Fruit fly (Drosophila melanogaster) whole organism, embryonic: ENCODE results near the gene Ptp10D.

Experiments used
- Adf1 ChIP-seq: fragments of 200-800 bp; sonication (Bioruptor generic); IDR thresholded peaks from 2 replicates; pipeline ENCODE4 v1.3.6; 2022; ENCODE audit warnings: missing biosample characterization, missing genetic modification characterization
- Asciz ChIP-seq: fragments of 200-800 bp; sonication (Bioruptor generic); optimal IDR thresholded peaks from 2 replicates; lab custom pipeline; 2017; ENCODE audit warnings: missing biosample characterization, mild to moderate bottlenecking, missing genetic modification characterization, missing genetic modification reagents
- Bdp1 ChIP-seq: fragments of 200-800 bp; sonication (Bioruptor generic); optimal IDR thresholded peaks from 3 replicates; lab custom pipeline; 2016; ENCODE audit warnings: missing biosample characterization, missing genetic modification characterization
- Bgb ChIP-seq: fragments of 200-800 bp; sonication (Bioruptor generic); IDR thresholded peaks from 2 replicates; pipeline ENCODE4 v1.3.6; 2022; ENCODE audit warnings: missing biosample characterization, missing genetic modification characterization; ENCODE audit not compliant: partially characterized antibody
- CG10321 ChIP-seq: fragments of 200-800 bp; sonication (Bioruptor generic); IDR thresholded peaks from 2 replicates; pipeline ENCODE4 v1.3.6; 2022; ENCODE audit warnings: missing biosample characterization, missing genetic modification characterization
- CG11504 ChIP-seq: fragments of 200-800 bp; sonication (Bioruptor generic); optimal IDR thresholded peaks from 3 replicates; lab custom pipeline; 2019; ENCODE audit warnings: missing biosample characterization, mild to moderate bottlenecking, missing genetic modification characterization, moderate library complexity
- CG12219 ChIP-seq: fragments of 200-800 bp; sonication (Bioruptor generic); optimal IDR thresholded peaks from 3 replicates; lab custom pipeline; 2018; ENCODE audit warnings: missing biosample characterization, mild to moderate bottlenecking, missing genetic modification characterization
- CG15011 ChIP-seq: fragments of 200-800 bp; sonication (Bioruptor generic); optimal IDR thresholded peaks from 3 replicates; lab custom pipeline; 2018; ENCODE audit warnings: missing biosample characterization, mild to moderate bottlenecking, missing genetic modification characterization
- CG16863 ChIP-seq: fragments of 200-800 bp; sonication (Bioruptor generic); optimal IDR thresholded peaks from 3 replicates; lab custom pipeline; 2016; ENCODE audit warnings: missing biosample characterization, missing genetic modification characterization
- CG18599 ChIP-seq: fragments of 200-800 bp; sonication (Bioruptor generic); optimal IDR thresholded peaks from 3 replicates; lab custom pipeline; 2017; ENCODE audit warnings: missing biosample characterization, missing genetic modification characterization, mild to moderate bottlenecking, moderate library complexity, missing genetic modification reagents
- CG6791 ChIP-seq: fragments of 200-800 bp; sonication (Bioruptor generic); IDR thresholded peaks from 3 replicates; pipeline ENCODE4 v1.3.6; 2022; ENCODE audit warnings: missing biosample characterization, missing genetic modification characterization; ENCODE audit not compliant: partially characterized antibody
- CG7372 ChIP-seq: fragments of 200-800 bp; sonication (Bioruptor generic); IDR thresholded peaks from 2 replicates; pipeline ENCODE4 v1.3.6; 2022; ENCODE audit warnings: missing biosample characterization, missing genetic modification characterization
- CG7928 ChIP-seq: fragments of 200-800 bp; sonication (Bioruptor generic); optimal IDR thresholded peaks from 2 replicates; lab custom pipeline; 2017; ENCODE audit warnings: missing biosample characterization, mild to moderate bottlenecking, missing genetic modification characterization
- CG9215 ChIP-seq: fragments of 200-800 bp; sonication (Bioruptor generic); IDR thresholded peaks from 2 replicates; pipeline ENCODE4 v1.3.6; 2022; ENCODE audit warnings: missing biosample characterization, missing genetic modification characterization
- CG9609 ChIP-seq: fragments of 200-800 bp; sonication (Bioruptor generic); optimal IDR thresholded peaks from 3 replicates; lab custom pipeline; 2016; ENCODE audit warnings: missing biosample characterization, missing genetic modification characterization
- Camta ChIP-seq: fragments of 200-800 bp; sonication (Bioruptor generic); optimal IDR thresholded peaks from 2 replicates; lab custom pipeline; 2016; ENCODE audit warnings: missing biosample characterization, missing genetic modification characterization
- CkIIα-i1 ChIP-seq: fragments of 200-800 bp; sonication (Bioruptor generic); IDR thresholded peaks from 2 replicates; pipeline ENCODE4 v1.3.6; 2022; ENCODE audit warnings: missing biosample characterization, missing genetic modification characterization
- CoRest ChIP-seq: fragments of 200-800 bp; sonication (Bioruptor generic); optimal IDR thresholded peaks from 3 replicates; lab custom pipeline; 2018; ENCODE audit warnings: missing biosample characterization, mild to moderate bottlenecking, missing genetic modification characterization, moderate library complexity
- Dip3 ChIP-seq: fragments of 200-800 bp; sonication (Bioruptor generic); optimal IDR thresholded peaks from 3 replicates; lab custom pipeline; 2016; ENCODE audit warnings: missing biosample characterization, missing genetic modification characterization
- Gsc ChIP-seq: fragments of 200-800 bp; sonication (Bioruptor generic); IDR thresholded peaks from 2 replicates; pipeline ENCODE4 v1.3.6; 2022; ENCODE audit warnings: missing biosample characterization, missing genetic modification characterization
- HHEX ChIP-seq: fragments of 200-800 bp; sonication (Bioruptor generic); optimal IDR thresholded peaks from 3 replicates; lab custom pipeline; 2017; ENCODE audit warnings: missing biosample characterization, mild to moderate bottlenecking, missing genetic modification characterization, missing genetic modification reagents
- HLH3B ChIP-seq: fragments of 200-800 bp; sonication (Bioruptor generic); IDR thresholded peaks from 2 replicates; pipeline ENCODE4 v1.3.6; 2022; ENCODE audit warnings: missing biosample characterization, missing genetic modification characterization
- HLH4C ChIP-seq: fragments of 200-800 bp; sonication (Bioruptor generic); IDR thresholded peaks from 3 replicates; pipeline ENCODE4 v1.3.6; 2022; ENCODE audit warnings: missing biosample characterization, missing genetic modification characterization; ENCODE audit not compliant: partially characterized antibody
- Hsf ChIP-seq: fragments of 200-800 bp; sonication (Bioruptor generic); optimal IDR thresholded peaks from 3 replicates; lab custom pipeline; 2016; ENCODE audit warnings: missing biosample characterization, missing genetic modification characterization
- Lhr ChIP-seq: fragments of 200-800 bp; sonication (Bioruptor generic); optimal IDR thresholded peaks from 3 replicates; lab custom pipeline; 2017; ENCODE audit warnings: mild to moderate bottlenecking, missing biosample characterization, missing genetic modification reagents, missing genetic modification characterization
- MBD-R2 ChIP-seq: fragments of 200-800 bp; sonication (Bioruptor generic); IDR thresholded peaks from 2 replicates; pipeline ENCODE4 v1.3.6; 2022; ENCODE audit warnings: missing biosample characterization, missing genetic modification characterization
- NK7.1 ChIP-seq: fragments of 200-800 bp; sonication (Bioruptor generic); optimal IDR thresholded peaks from 3 replicates; lab custom pipeline; 2016; ENCODE audit warnings: missing biosample characterization, missing genetic modification characterization
- Tbp ChIP-seq: fragments of >200 bp; optimal IDR thresholded peaks from 2 replicates; lab custom pipeline; 2018; ENCODE audit warnings: missing biosample characterization, missing genetic modification characterization
- ab ChIP-seq: fragments of 200-800 bp; sonication (Bioruptor generic); optimal IDR thresholded peaks from 2 replicates; lab custom pipeline; 2016; ENCODE audit warnings: missing biosample characterization, missing genetic modification characterization
- al ChIP-seq: fragments of 200-800 bp; sonication (Bioruptor generic); IDR thresholded peaks from 2 replicates; pipeline ENCODE4 v1.3.6; 2022; ENCODE audit warnings: missing biosample characterization, missing genetic modification characterization
- ase ChIP-seq: fragments of 200-800 bp; sonication (Bioruptor generic); IDR thresholded peaks from 3 replicates; pipeline ENCODE4 v1.3.6; 2022; ENCODE audit warnings: missing biosample characterization, missing genetic modification characterization
- bcd ChIP-seq: fragments of 200-800 bp; sonication (Bioruptor generic); optimal IDR thresholded peaks from 2 replicates; lab custom pipeline; 2017; ENCODE audit warnings: missing biosample characterization, mild to moderate bottlenecking, missing genetic modification characterization
- bigmax ChIP-seq: fragments of 200-800 bp; sonication (Bioruptor generic); optimal IDR thresholded peaks from 2 replicates; lab custom pipeline; 2018; ENCODE audit warnings: missing biosample characterization, mild to moderate bottlenecking, missing genetic modification characterization
- chn ChIP-seq: fragments of 200-800 bp; sonication (Bioruptor generic); optimal IDR thresholded peaks from 2 replicates; lab custom pipeline; 2016; ENCODE audit warnings: missing biosample characterization, missing genetic modification characterization
- dm ChIP-seq: fragments of 200-800 bp; sonication (Bioruptor generic); optimal IDR thresholded peaks from 3 replicates; lab custom pipeline; 2016; ENCODE audit warnings: missing biosample characterization, missing genetic modification characterization
- en ChIP-seq: fragments of 200-800 bp; sonication (Bioruptor generic); optimal IDR thresholded peaks from 2 replicates; lab custom pipeline; 2016; ENCODE audit warnings: missing biosample characterization, missing genetic modification characterization
- fd102C ChIP-seq: fragments of 200-800 bp; sonication (Bioruptor generic); optimal IDR thresholded peaks from 2 replicates; lab custom pipeline; 2018; ENCODE audit warnings: missing biosample characterization, mild to moderate bottlenecking, missing genetic modification characterization, moderate library complexity
- fd64A ChIP-seq: fragments of 200-800 bp; sonication (Bioruptor generic); optimal IDR thresholded peaks from 3 replicates; lab custom pipeline; 2018; ENCODE audit warnings: missing biosample characterization, mild to moderate bottlenecking, missing genetic modification characterization
- luna ChIP-seq: fragments of 200-800 bp; sonication (Bioruptor generic); optimal IDR thresholded peaks from 2 replicates; lab custom pipeline; 2016; ENCODE audit warnings: missing biosample characterization, missing genetic modification characterization
- pros ChIP-seq: fragments of 200-800 bp; sonication (Bioruptor generic); optimal IDR thresholded peaks from 3 replicates; lab custom pipeline; 2019; ENCODE audit warnings: missing biosample characterization, mild to moderate bottlenecking, missing genetic modification characterization, moderate library complexity
- pum ChIP-seq: fragments of 200-800 bp; sonication (Bioruptor generic); optimal IDR thresholded peaks from 2 replicates; lab custom pipeline; 2016; ENCODE audit warnings: missing biosample characterization, missing genetic modification characterization
- pzg ChIP-seq: fragments of 200-800 bp; sonication (Bioruptor generic); optimal IDR thresholded peaks from 3 replicates; lab custom pipeline; 2018; ENCODE audit warnings: missing biosample characterization, mild to moderate bottlenecking, missing genetic modification characterization, moderate library complexity
- ranshi ChIP-seq: fragments of 200-800 bp; sonication (Bioruptor generic); IDR thresholded peaks from 2 replicates; pipeline ENCODE4 v1.3.6; 2022; ENCODE audit warnings: missing biosample characterization, missing genetic modification characterization
- rib ChIP-seq: fragments of 200-800 bp; sonication (Bioruptor generic); IDR thresholded peaks from 2 replicates; pipeline ENCODE4 v1.3.6; 2022; ENCODE audit warnings: missing biosample characterization, missing genetic modification characterization
- ro ChIP-seq: fragments of 200-800 bp; sonication (Bioruptor generic); IDR thresholded peaks from 2 replicates; pipeline ENCODE4 v1.3.6; 2022; ENCODE audit warnings: missing biosample characterization, missing genetic modification characterization
- sob ChIP-seq: fragments of 200-800 bp; sonication (Bioruptor generic); IDR thresholded peaks from 2 replicates; pipeline ENCODE4 v1.3.6; 2022; ENCODE audit warnings: missing biosample characterization, missing genetic modification characterization
- stc ChIP-seq: fragments of 200-800 bp; sonication (Bioruptor generic); IDR thresholded peaks from 2 replicates; pipeline ENCODE4 v1.3.6; 2022; ENCODE audit warnings: missing biosample characterization, missing genetic modification characterization
- tin ChIP-seq: fragments of 200-800 bp; sonication (Bioruptor generic); optimal IDR thresholded peaks from 3 replicates; lab custom pipeline; 2016; ENCODE audit warnings: missing biosample characterization, missing genetic modification characterization
- toy ChIP-seq: fragments of 200-800 bp; sonication (Bioruptor generic); IDR thresholded peaks from 2 replicates; pipeline ENCODE4 v1.3.6; 2022; ENCODE audit warnings: missing biosample characterization, missing genetic modification characterization
- tx ChIP-seq: fragments of 200-800 bp; sonication (Bioruptor generic); optimal IDR thresholded peaks from 2 replicates; lab custom pipeline; 2016; ENCODE audit warnings: missing biosample characterization, missing genetic modification characterization
- z ChIP-seq: fragments of 200-800 bp; sonication (Bioruptor generic); IDR thresholded peaks from 3 replicates; pipeline ENCODE4 v1.3.6; 2022; ENCODE audit warnings: missing biosample characterization, missing genetic modification characterization

The Ptp10D gene

dm6 chrX:11713808-11714528, 92.2 kb downstream of the Ptp10D start (continued):
- peak; percentile 62 for TF ChIP-seq CG18599
- no peak for TF ChIP-seq Camta (GFP tag; lab: Kevin White, UChicago)
- no peak for TF ChIP-seq tx (GFP tag; lab: Kevin White, UChicago)
- no peak for TF ChIP-seq chn (GFP tag; lab: Kevin White, UChicago)
- TF ChIP-seq HLH4C (GFP tag; lab: Robert Waterston, UW): no peak
- peak; percentile 10; the same call in 1 of the 2 replicates for TF ChIP-seq MBD-R2 (GFP tag; lab: Robert Waterston, UW)
- TF ChIP-seq luna (GFP tag; lab: Kevin White, UChicago): no peak
- no peak for TF ChIP-seq ab
- TF ChIP-seq bigmax: no peak
- TF ChIP-seq CoRest: no peak
- TF ChIP-seq Hsf (GFP tag; lab: Kevin White, UChicago): no peak
- TF ChIP-seq CG11504 (tag; lab: Kevin White, UChicago): no peak
- no peak for TF ChIP-seq en (GFP tag; lab: Kevin White, UChicago)
- TF ChIP-seq pum (GFP tag; lab: Kevin White, UChicago): no peak
- no peak for TF ChIP-seq Lhr (GFP tag; lab: Kevin White, UChicago)
- no peak for TF ChIP-seq HHEX
- no peak for TF ChIP-seq CG12219 (GFP tag; lab: Kevin White, UChicago)
- TF ChIP-seq fd102C (GFP tag; lab: Kevin White, UChicago): no peak
- no peak for TF ChIP-seq NK7.1 (GFP tag; lab: Kevin White, UChicago)
- TF ChIP-seq stc (GFP tag; lab: Robert Waterston, UW): no peak
- no peak for TF ChIP-seq CG15011
- no peak for TF ChIP-seq tin (GFP tag; lab: Kevin White, UChicago)
- TF ChIP-seq ranshi (GFP tag; lab: Robert Waterston, UW): no peak
- TF ChIP-seq fd64A (GFP tag; lab: Kevin White, UChicago): no peak
- TF ChIP-seq Bdp1 (GFP tag; lab: Kevin White, UChicago): no peak
- no peak for TF ChIP-seq Gsc (GFP tag; lab: Robert Waterston, UW)
- TF ChIP-seq ro: no peak
- TF ChIP-seq dm (GFP tag; lab: Kevin White, UChicago): no peak
- TF ChIP-seq CG7372: no peak
- TF ChIP-seq Adf1 (GFP tag; lab: Robert Waterston, UW): peak; percentile 4; the same call in 1 of the 2 replicates
- TF ChIP-seq al: no peak
- TF ChIP-seq CG6791 (GFP tag; lab: Robert Waterston, UW): no peak
- no peak for TF ChIP-seq CG7928 (GFP tag; lab: Kevin White, UChicago)
- TF ChIP-seq ase: no peak
- no peak for TF ChIP-seq Asciz (GFP tag; lab: Kevin White, UChicago)
- no peak for TF ChIP-seq bcd (GFP tag; lab: Kevin White, UChicago)
- no peak for TF ChIP-seq z (GFP tag; lab: Robert Waterston, UW)
- TF ChIP-seq Dip3 (GFP tag; lab: Kevin White, UChicago): no peak
- TF ChIP-seq Bgb: no peak
- no peak for TF ChIP-seq pzg (GFP tag; lab: Kevin White, UChicago)
- TF ChIP-seq toy (GFP tag; lab: Robert Waterston, UW): no peak
- peak; percentile 50; the same call in 1 of the 2 replicates for TF ChIP-seq rib (GFP tag; lab: Robert Waterston, UW)
- no peak for TF ChIP-seq HLH3B
- no peak for TF ChIP-seq sob (GFP tag; lab: Robert Waterston, UW)
- no peak for TF ChIP-seq CG9609
- TF ChIP-seq Tbp (GFP tag; lab: Kevin White, UChicago): no peak
- TF ChIP-seq CG16863 (GFP tag; lab: Kevin White, UChicago): no peak
- no peak for TF ChIP-seq CG10321 (GFP tag; lab: Robert Waterston, UW)
- TF ChIP-seq pros (GFP tag; lab: Kevin White, UChicago): no peak
- TF ChIP-seq CG9215 (GFP tag; lab: Robert Waterston, UW): no peak
- TF ChIP-seq CkIIα-i1 (GFP tag; lab: Robert Waterston, UW): no peak
